Fruit fly (Drosophila melanogaster) whole organism: ENCODE data around the gene ND-B16.6.

Experiments used
- CG8478 ChIP-seq: fragments of >200 bp; optimal IDR thresholded peaks from 2 replicates; lab custom pipeline; 2018; ENCODE audit warnings: inconsistent platforms
- Dll ChIP-seq: fragments of >200 bp; optimal IDR thresholded peaks from 2 replicates; lab custom pipeline; 2017
- EcR ChIP-seq, 2 experiments: fragments of >200 bp; optimal IDR thresholded peaks; 2 replicates each; lab custom pipeline; 2017; ENCODE audit warnings: missing biosample characterization in 2 of 2, missing genetic modification characterization in 2 of 2, missing genetic modification reagents in 2 of 2
- psq ChIP-seq: fragments of >200 bp; optimal IDR thresholded peaks from 2 replicates; lab custom pipeline; 2017
- usp ChIP-seq: fragments of >200 bp; optimal IDR thresholded peaks from 2 replicates; lab custom pipeline; 2017; ENCODE audit warnings: missing biosample characterization, missing genetic modification characterization, mixed read lengths

DNA sequence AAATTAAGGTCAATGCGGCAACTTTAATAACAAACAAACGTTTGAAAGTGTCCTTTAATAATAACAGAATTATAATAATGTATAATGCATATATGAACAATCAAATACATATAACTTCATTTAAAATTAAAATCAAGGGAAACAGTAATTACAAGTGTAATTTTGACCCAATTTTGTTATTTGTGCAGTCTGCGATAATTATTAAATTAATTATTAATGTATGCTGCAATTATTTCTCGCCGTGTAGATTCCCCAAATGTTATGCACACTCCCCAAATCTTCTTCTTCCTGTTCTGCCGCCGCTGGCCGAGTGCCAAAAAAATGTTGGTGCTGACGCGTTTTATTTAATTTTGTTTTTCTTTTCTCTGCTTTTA lies 3.4 kb upstream of the ND-B16.6 start:
- TF ChIP-seq CG8478 (lab: Kevin White, UChicago) (no peak), EcR (GFP tag; optimal IDR thresholded peaks at IDR 0.05; lab: Kevin White, UChicago) (no peak), usp (GFP tag; lab: Kevin White, UChicago) (no peak), psq (no peak), Dll (lab: Kevin White, UChicago) (no peak)
